Fruit fly (Drosophila melanogaster) whole organism, adult: ENCODE results near the gene CG46507.
"Not testable (repeated sequence)": the region's sequence is repeated elsewhere in the genome, so short reads cannot be mapped to it uniquely, and the experiment has no call there.

Source experiments
- CG12768 ChIP-seq: fragments of 200-800 bp; sonication (Bioruptor generic); optimal IDR thresholded peaks from 2 replicates; lab custom pipeline; 2017; ENCODE audit warnings: missing biosample characterization, missing genetic modification characterization, mild to moderate bottlenecking, moderate library complexity, missing genetic modification reagents
- CG14711 ChIP-seq: fragments of 200-800 bp; sonication (Bioruptor generic); optimal IDR thresholded peaks from 2 replicates; lab custom pipeline; 2018; ENCODE audit warnings: missing biosample characterization, mild to moderate bottlenecking, missing genetic modification characterization, moderate library complexity
- CG1620 ChIP-seq: fragments of 200-800 bp; sonication (Bioruptor generic); optimal IDR thresholded peaks from 2 replicates; lab custom pipeline; 2016; ENCODE audit warnings: missing biosample characterization, missing genetic modification characterization
- CG5204 ChIP-seq: fragments of 200-800 bp; sonication (Bioruptor generic); optimal IDR thresholded peaks from 2 replicates; lab custom pipeline; 2016; ENCODE audit warnings: missing biosample characterization, missing genetic modification characterization
- CG7101 ChIP-seq: fragments of 200-800 bp; sonication (Bioruptor generic); optimal IDR thresholded peaks from 2 replicates; lab custom pipeline; 2018; ENCODE audit warnings: missing biosample characterization, mild to moderate bottlenecking, missing genetic modification characterization, moderate library complexity
- Clk ChIP-seq: fragments of 200-800 bp; sonication (Bioruptor generic); optimal IDR thresholded peaks from 2 replicates; lab custom pipeline; 2017; ENCODE audit warnings: missing biosample characterization, missing genetic modification characterization
- Mnt ChIP-seq: fragments of 200-800 bp; sonication (Bioruptor generic); optimal IDR thresholded peaks from 2 replicates; lab custom pipeline; 2016; ENCODE audit warnings: missing biosample characterization, mild to moderate bottlenecking, missing genetic modification characterization
- cic ChIP-seq: fragments of 200-800 bp; sonication (Bioruptor generic); optimal IDR thresholded peaks from 2 replicates; lab custom pipeline; 2017; ENCODE audit warnings: missing biosample characterization, mild to moderate bottlenecking, missing genetic modification characterization, moderate library complexity
- cnc ChIP-seq, 2 experiments: fragments of >200 bp; optimal IDR thresholded peaks; 2 replicates each; lab custom pipeline; 2017
- kay ChIP-seq: fragments of 200-800 bp; sonication (Bioruptor generic); peaks from one replicate; lab custom pipeline; 2016; ENCODE audit warnings: missing biosample characterization, missing genetic modification characterization, borderline replicate concordance
- pad ChIP-seq: fragments of 200-800 bp; sonication (Bioruptor generic); optimal IDR thresholded peaks from 3 replicates; lab custom pipeline; 2017; ENCODE audit warnings: missing biosample characterization, missing genetic modification characterization, mild to moderate bottlenecking, moderate library complexity, missing genetic modification reagents
- toe ChIP-seq: fragments of 200-800 bp; sonication (Bioruptor generic); optimal IDR thresholded peaks from 2 replicates; lab custom pipeline; 2016; ENCODE audit warnings: missing biosample characterization, missing genetic modification characterization

DNA sequence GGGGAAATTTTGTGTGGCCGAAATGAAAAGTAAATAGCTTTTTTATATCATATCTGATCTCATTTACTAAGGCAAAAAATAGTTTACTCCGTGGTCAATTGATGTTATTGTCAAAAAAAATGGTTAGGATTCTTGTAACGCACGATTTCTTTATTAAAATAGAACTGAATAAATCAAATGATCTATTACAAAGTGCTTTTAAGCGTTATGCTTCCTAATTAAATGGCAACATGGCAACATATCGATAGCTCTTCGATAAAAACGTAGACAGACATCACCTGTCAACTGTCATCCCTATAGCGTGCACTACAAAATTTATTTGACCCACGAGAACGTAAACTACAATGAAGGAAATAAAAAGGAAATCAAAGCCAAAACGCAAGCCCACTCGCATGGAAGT lies 19.5 kb downstream of the CG46507 start, which contains the start of gene CG46511:
- TF ChIP-seq kay (GFP tag; lab: Kevin White, UChicago); CG7101 (tag; lab: Kevin White, UChicago); CG1620; toe (GFP tag; lab: Kevin White, UChicago); Mnt (GFP tag; lab: Kevin White, UChicago); pad; CG12768 (GFP tag; lab: Kevin White, UChicago); Clk; CG5204 (GFP tag; lab: Kevin White, UChicago); cnc (optimal IDR thresholded peaks at IDR 0.05; lab: Kevin White, UChicago); CG14711 (tag; lab: Kevin White, UChicago); cic (GFP tag; lab: Kevin White, UChicago): not testable (repeated sequence)
